Fruit fly (Drosophila melanogaster) whole organism, embryonic: ENCODE measurements around the gene Rsbp15.

Experiments
- Abd-B ChIP-seq: fragments of 200-800 bp; sonication (Bioruptor generic); optimal IDR thresholded peaks from 2 replicates; lab custom pipeline; 2018; ENCODE audit warnings: missing biosample characterization, mild to moderate bottlenecking, missing genetic modification characterization, moderate library complexity
- CG10543 ChIP-seq: fragments of 200-800 bp; sonication (Bioruptor generic); optimal IDR thresholded peaks from 3 replicates; lab custom pipeline; 2017; ENCODE audit warnings: missing biosample characterization, mild to moderate bottlenecking, missing genetic modification characterization, moderate library complexity
- CG10979 ChIP-seq: fragments of 200-800 bp; sonication (Bioruptor generic); optimal IDR thresholded peaks from 2 replicates; lab custom pipeline; 2018; ENCODE audit warnings: missing biosample characterization, mild to moderate bottlenecking, missing genetic modification characterization, moderate library complexity
- CG11504 ChIP-seq: fragments of 200-800 bp; sonication (Bioruptor generic); optimal IDR thresholded peaks from 3 replicates; lab custom pipeline; 2019; ENCODE audit warnings: missing biosample characterization, mild to moderate bottlenecking, missing genetic modification characterization, moderate library complexity
- CG12155 ChIP-seq: fragments of 200-800 bp; sonication (Bioruptor generic); optimal IDR thresholded peaks from 3 replicates; lab custom pipeline; 2016; ENCODE audit warnings: missing biosample characterization, missing genetic modification characterization
- CG14014 ChIP-seq: fragments of 200-800 bp; sonication (Bioruptor generic); IDR thresholded peaks from 2 replicates; pipeline ENCODE4 v1.3.6; 2022; ENCODE audit warnings: missing biosample characterization, missing genetic modification characterization
- CG30403 ChIP-seq: fragments of 200-800 bp; sonication (Bioruptor generic); optimal IDR thresholded peaks from 3 replicates; lab custom pipeline; 2016; ENCODE audit warnings: missing biosample characterization, missing genetic modification characterization
- CG32532 ChIP-seq: fragments of 200-800 bp; sonication (Bioruptor generic); IDR thresholded peaks from 2 replicates; pipeline ENCODE4 v1.3.6; 2022; ENCODE audit warnings: missing biosample characterization, missing genetic modification characterization
- CG34376 ChIP-seq: fragments of 200-800 bp; sonication (Bioruptor generic); optimal IDR thresholded peaks from 2 replicates; lab custom pipeline; 2018; ENCODE audit warnings: missing biosample characterization, mild to moderate bottlenecking, missing genetic modification characterization
- CG3995 ChIP-seq: fragments of 200-800 bp; sonication (Bioruptor generic); optimal IDR thresholded peaks from 3 replicates; lab custom pipeline; 2016; ENCODE audit warnings: missing biosample characterization, missing genetic modification characterization
- CG4360 ChIP-seq: fragments of 200-800 bp; sonication (Bioruptor generic); IDR thresholded peaks from 2 replicates; pipeline ENCODE4 v1.3.6; 2022; ENCODE audit warnings: missing biosample characterization, missing genetic modification characterization
- CG4404 ChIP-seq: fragments of 200-800 bp; sonication (Bioruptor generic); IDR thresholded peaks from 2 replicates; pipeline ENCODE4 v1.3.6; 2022; ENCODE audit warnings: missing biosample characterization, missing genetic modification characterization
- CG4854 ChIP-seq: fragments of 200-800 bp; sonication (Bioruptor generic); optimal IDR thresholded peaks from 2 replicates; lab custom pipeline; 2016; ENCODE audit warnings: missing biosample characterization, missing genetic modification characterization, inconsistent platforms
- CG6791 ChIP-seq: fragments of 200-800 bp; sonication (Bioruptor generic); IDR thresholded peaks from 3 replicates; pipeline ENCODE4 v1.3.6; 2022; ENCODE audit warnings: missing biosample characterization, missing genetic modification characterization; ENCODE audit not compliant: partially characterized antibody
- CG7928 ChIP-seq: fragments of 200-800 bp; sonication (Bioruptor generic); optimal IDR thresholded peaks from 2 replicates; lab custom pipeline; 2017; ENCODE audit warnings: missing biosample characterization, mild to moderate bottlenecking, missing genetic modification characterization
- CrebB ChIP-seq: fragments of 200-800 bp; sonication (Bioruptor generic); optimal IDR thresholded peaks from 3 replicates; lab custom pipeline; 2018; ENCODE audit warnings: missing biosample characterization, mild to moderate bottlenecking, missing genetic modification characterization
- Dfd ChIP-seq, 2 experiments: fragments of >200 bp; optimal IDR thresholded peaks; 2 replicates each; lab custom pipeline; 2017; ENCODE audit warnings: missing biosample characterization in 2 of 2, missing genetic modification characterization in 2 of 2
- Hmr ChIP-seq: fragments of 200-800 bp; sonication (Bioruptor generic); optimal IDR thresholded peaks from 3 replicates; lab custom pipeline; 2017; ENCODE audit warnings: mild to moderate bottlenecking, missing biosample characterization, missing genetic modification reagents, missing genetic modification characterization
- Optix ChIP-seq: fragments of 200-800 bp; sonication (Bioruptor generic); IDR thresholded peaks from 3 replicates; pipeline ENCODE4 v1.3.6; 2022; ENCODE audit warnings: missing biosample characterization, missing genetic modification characterization
- Rx ChIP-seq: fragments of 200-800 bp; sonication (Bioruptor generic); IDR thresholded peaks from 2 replicates; pipeline ENCODE4 v1.3.6; 2022; ENCODE audit warnings: missing biosample characterization, missing genetic modification characterization
- Vsx1 ChIP-seq: fragments of 200-800 bp; sonication (Bioruptor generic); optimal IDR thresholded peaks from 2 replicates; lab custom pipeline; 2017; ENCODE audit warnings: missing biosample characterization, mild to moderate bottlenecking, missing genetic modification characterization, missing genetic modification reagents
- ab ChIP-seq: fragments of 200-800 bp; sonication (Bioruptor generic); optimal IDR thresholded peaks from 2 replicates; lab custom pipeline; 2016; ENCODE audit warnings: missing biosample characterization, missing genetic modification characterization
- chinmo ChIP-seq: fragments of 200-800 bp; sonication (Bioruptor generic); IDR thresholded peaks from 4 replicates; pipeline ENCODE4 v1.3.6; 2022; ENCODE audit warnings: missing biosample characterization, missing genetic modification characterization; ENCODE audit not compliant: partially characterized antibody
- crol ChIP-seq: fragments of 200-800 bp; sonication (Bioruptor generic); IDR thresholded peaks from 2 replicates; pipeline ENCODE4 v1.3.6; 2022; ENCODE audit warnings: missing biosample characterization, missing genetic modification characterization
- crp ChIP-seq, 2 experiments: fragments of 200-800 bp; sonication (Bioruptor generic); optimal IDR thresholded peaks; 2 replicates in 1 of 2; 3 replicates in 1 of 2; lab custom pipeline; 2017; ENCODE audit warnings: missing biosample characterization in 2 of 2, missing genetic modification characterization in 2 of 2, mild to moderate bottlenecking in 1 of 2, moderate library complexity in 1 of 2
- dimm ChIP-seq: fragments of 200-800 bp; sonication (Bioruptor generic); IDR thresholded peaks from 2 replicates; pipeline ENCODE4 v1.3.6; 2022; ENCODE audit warnings: missing biosample characterization, missing genetic modification characterization
- ems ChIP-seq: fragments of 200-800 bp; sonication (Bioruptor generic); optimal IDR thresholded peaks from 3 replicates; lab custom pipeline; 2016; ENCODE audit warnings: missing biosample characterization, missing genetic modification characterization
- en ChIP-seq: fragments of 200-800 bp; sonication (Bioruptor generic); optimal IDR thresholded peaks from 2 replicates; lab custom pipeline; 2016; ENCODE audit warnings: missing biosample characterization, missing genetic modification characterization
- esg ChIP-seq: fragments of 200-800 bp; sonication (Bioruptor generic); conservative IDR thresholded peaks from 2 replicates; pipeline ENCODE4 v1.3.6; 2022; ENCODE audit warnings: missing biosample characterization, missing genetic modification characterization
- eve ChIP-seq, 2 experiments: fragments of >200 bp; optimal IDR thresholded peaks; 2 replicates each; lab custom pipeline; 2017; ENCODE audit warnings: missing biosample characterization in 2 of 2, missing genetic modification characterization in 2 of 2
- hb ChIP-seq: fragments of 200-800 bp; sonication (Bioruptor generic); IDR thresholded peaks from 3 replicates; pipeline ENCODE4 v1.3.6; 2022; ENCODE audit warnings: missing biosample characterization, missing genetic modification characterization; ENCODE audit not compliant: partially characterized antibody
- her ChIP-seq: fragments of 200-800 bp; sonication (Bioruptor generic); optimal IDR thresholded peaks from 2 replicates; lab custom pipeline; 2016; ENCODE audit warnings: missing biosample characterization, missing genetic modification characterization
- ken ChIP-seq: fragments of 200-800 bp; sonication (Bioruptor generic); IDR thresholded peaks from 3 replicates; pipeline ENCODE4 v1.3.6; 2022; ENCODE audit warnings: missing biosample characterization, missing genetic modification characterization
- prd ChIP-seq, 3 experiments: fragments of >200 bp in 2 of 3; fragments of 200-800 bp in 1 of 3; sonication (Bioruptor generic) in 1 of 3; optimal IDR thresholded peaks in 2 of 3; IDR thresholded peaks in 1 of 3; 2 replicates in 2 of 3; 3 replicates in 1 of 3; pipeline versions ENCODE4 v1.3.6 to Lab custom; 2017 to 2022; ENCODE audit warnings: missing biosample characterization in 1 of 3, missing genetic modification characterization in 1 of 3
- sens ChIP-seq: fragments of 200-800 bp; sonication (Bioruptor generic); peaks from one replicate; lab custom pipeline; 2016; ENCODE audit warnings: missing biosample characterization, missing genetic modification characterization
- seq ChIP-seq: fragments of 200-800 bp; sonication (Bioruptor generic); IDR thresholded peaks from 2 replicates; pipeline ENCODE4 v1.3.6; 2022; ENCODE audit warnings: missing biosample characterization, missing genetic modification characterization
- sug ChIP-seq: fragments of 200-800 bp; optimal IDR thresholded peaks from 2 replicates; lab custom pipeline; 2019; ENCODE audit warnings: missing biosample characterization, mild to moderate bottlenecking, missing genetic modification characterization, moderate library complexity
- tap ChIP-seq: fragments of 200-800 bp; optimal IDR thresholded peaks from 3 replicates; lab custom pipeline; 2019; ENCODE audit warnings: missing biosample characterization, mild to moderate bottlenecking, missing genetic modification characterization, moderate library complexity

Gene Rsbp15

DNA sequence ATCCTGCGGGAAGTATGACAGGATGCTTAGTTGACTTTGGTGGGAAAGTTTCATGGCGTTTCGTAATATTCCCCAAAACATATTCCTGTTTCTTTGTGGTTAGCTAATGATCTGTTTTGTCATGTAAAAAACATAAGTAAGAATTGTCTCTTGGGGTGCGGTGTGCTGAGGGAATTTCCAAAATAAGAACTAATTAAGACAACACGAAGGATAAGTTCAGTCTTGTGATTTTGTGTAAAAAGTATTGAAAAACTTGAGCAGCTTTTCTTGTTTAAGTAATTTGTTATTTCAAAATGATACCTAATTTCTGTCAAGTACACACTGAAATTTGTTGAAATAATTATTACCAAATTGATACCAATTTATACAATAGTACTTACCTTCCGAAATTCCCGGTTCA lies 31.7 kb downstream of the Rsbp15 start, which contains the start of gene CG3942:
CG3942 (plus strand) TSS at position 301 of the 400 bp plus-strand sequence.
- TF ChIP-seq CG7928 (GFP tag; lab: Kevin White, UChicago) (no peak), CG14014 (GFP tag; lab: Robert Waterston, UW) (no peak), CG30403 (GFP tag; lab: Kevin White, UChicago) (no peak), CrebB (tag; lab: Kevin White, UChicago) (no peak), seq (no peak), CG3995 (no peak)

DNA sequence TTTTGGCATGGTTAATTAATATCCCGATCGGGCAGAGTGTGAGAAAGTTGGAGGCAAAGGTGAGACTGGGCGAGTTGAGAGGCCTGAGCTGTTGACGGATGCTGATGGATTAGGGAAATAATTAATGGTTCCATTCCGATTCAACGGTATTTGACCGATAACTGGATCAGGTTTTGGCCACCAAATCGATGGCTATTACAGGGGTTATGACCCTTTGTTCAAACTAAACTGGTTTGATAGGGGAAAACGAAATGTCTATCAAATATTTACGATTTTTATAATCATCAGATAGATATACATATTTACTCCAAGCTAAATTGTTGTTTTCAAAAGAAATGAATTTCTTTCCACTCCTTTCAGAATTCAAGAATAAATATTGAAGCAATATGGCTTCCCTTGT lies 36.2 kb downstream of the Rsbp15 start, which contains the start of the genes CG44037 and svp:
CG44037 (plus strand) TSS at position 301 of the 400 bp plus-strand sequence.
svp (plus strand) TSS at position 301 of the 400 bp plus-strand sequence.
- TF ChIP-seq CG11504 (tag; lab: Kevin White, UChicago): no peak
- no peak for TF ChIP-seq CG32532 (GFP tag; lab: Robert Waterston, UW)
- TF ChIP-seq dimm (GFP tag; lab: Robert Waterston, UW): no peak
- TF ChIP-seq Abd-B (GFP tag; lab: Kevin White, UChicago): no peak
- TF ChIP-seq CG10979 (tag; lab: Kevin White, UChicago): no peak
- no peak for TF ChIP-seq crp (GFP tag; optimal IDR thresholded peaks at IDR 0.05; lab: Kevin White, UChicago)
- TF ChIP-seq eve (GFP tag; optimal IDR thresholded peaks at IDR 0.05; lab: Kevin White, UChicago): no peak
- no peak for TF ChIP-seq ems (GFP tag; lab: Kevin White, UChicago)
- no peak for TF ChIP-seq her (GFP tag; lab: Kevin White, UChicago)
- TF ChIP-seq Dfd (GFP tag; optimal IDR thresholded peaks at IDR 0.05; lab: Kevin White, UChicago): no peak
- TF ChIP-seq CG6791 (GFP tag; lab: Robert Waterston, UW): no peak
- no peak for TF ChIP-seq esg (GFP tag; lab: Robert Waterston, UW)
- no peak for TF ChIP-seq en (GFP tag; lab: Kevin White, UChicago)

dm6 chr3R:12259013-12259412 lies 36.8 kb downstream of the Rsbp15 start:
- TF ChIP-seq Hmr (GFP tag; lab: Kevin White, UChicago): peak; percentile 10
- no peak for TF ChIP-seq tap (tag; lab: Kevin White, UChicago)
- TF ChIP-seq Vsx1 (GFP tag; lab: Kevin White, UChicago): peak; percentile 4
- no peak for TF ChIP-seq CG4404 (GFP tag; lab: Robert Waterston, UW)
- no peak for TF ChIP-seq ken (GFP tag; lab: Robert Waterston, UW)
- peak; percentile 72 for TF ChIP-seq CG10543 (GFP tag; lab: Kevin White, UChicago)
- TF ChIP-seq Optix (GFP tag; lab: Robert Waterston, UW): no peak
- TF ChIP-seq crol (GFP tag; lab: Robert Waterston, UW): peak; percentile 47; the same call in 1 of the 2 replicates
- peak; percentile 39 for TF ChIP-seq sens (GFP tag; lab: Kevin White, UChicago)
- no peak for TF ChIP-seq CG4360 (GFP tag; lab: Robert Waterston, UW)
- TF ChIP-seq CG6791 (GFP tag; lab: Robert Waterston, UW): no peak
- TF ChIP-seq CG4854 (GFP tag; lab: Kevin White, UChicago): no peak
- TF ChIP-seq sug (tag; lab: Kevin White, UChicago): peak; percentile 31
- TF ChIP-seq hb: no peak
- no peak for TF ChIP-seq ab
- peak; percentile 61; the same call in 1 of the 4 replicates for TF ChIP-seq chinmo
- TF ChIP-seq prd (optimal IDR thresholded peaks at IDR 0.05; lab: Kevin White, UChicago): no peak
- no peak for TF ChIP-seq prd (GFP tag; IDR thresholded peaks at IDR 0.05; lab: Robert Waterston, UW)
- TF ChIP-seq CG12155 (GFP tag; lab: Kevin White, UChicago): no peak
- peak; percentile 84 for TF ChIP-seq CG34376 (GFP tag; lab: Kevin White, UChicago)
- no peak for TF ChIP-seq Rx (GFP tag; lab: Robert Waterston, UW)
